Fruit fly (Drosophila melanogaster) whole organism, pupa: Measurements from ENCODE around the gene subdued.

Experiments used
- CG10348 ChIP-seq: fragments of 200-800 bp; sonication (Bioruptor generic); IDR thresholded peaks from 2 replicates; pipeline ENCODE4 v1.3.6; 2022; ENCODE audit warnings: missing biosample characterization, missing genetic modification characterization
- CG12605 ChIP-seq: fragments of 200-800 bp; sonication (Bioruptor generic); IDR thresholded peaks from 2 replicates; pipeline ENCODE4 v1.3.6; 2022; ENCODE audit warnings: missing biosample characterization, missing genetic modification characterization
- CG13204 ChIP-seq: fragments of 200-800 bp; sonication (Bioruptor generic); optimal IDR thresholded peaks from 2 replicates; lab custom pipeline; 2018; ENCODE audit warnings: missing biosample characterization, mild to moderate bottlenecking, missing genetic modification characterization, moderate library complexity
- CG17806 ChIP-seq: fragments of 200-800 bp; sonication (Bioruptor generic); optimal IDR thresholded peaks from 2 replicates; lab custom pipeline; 2018; ENCODE audit warnings: missing biosample characterization, mild to moderate bottlenecking, missing genetic modification characterization, moderate library complexity
- CG4496 ChIP-seq: fragments of 200-800 bp; sonication (Bioruptor generic); IDR thresholded peaks from 3 replicates; pipeline ENCODE4 v1.3.6; 2022; ENCODE audit warnings: missing biosample characterization, missing genetic modification characterization
- CG8159 ChIP-seq: fragments of 200-800 bp; sonication (Bioruptor generic); optimal IDR thresholded peaks from 3 replicates; lab custom pipeline; 2018; ENCODE audit warnings: missing biosample characterization, mild to moderate bottlenecking, missing genetic modification characterization, moderate library complexity
- CG8301 ChIP-seq: fragments of 200-800 bp; sonication (Bioruptor generic); optimal IDR thresholded peaks from 2 replicates; lab custom pipeline; 2018; ENCODE audit warnings: missing biosample characterization, mild to moderate bottlenecking, missing genetic modification characterization
- EcR ChIP-seq: fragments of 200-800 bp; sonication (Bioruptor generic); optimal IDR thresholded peaks from 3 replicates; lab custom pipeline; 2019; ENCODE audit warnings: missing biosample characterization, missing genetic modification characterization, mild to moderate bottlenecking, moderate library complexity, missing genetic modification reagents
- Ets98B ChIP-seq: fragments of 200-800 bp; sonication (Bioruptor generic); IDR thresholded peaks from 2 replicates; pipeline ENCODE4 v1.3.6; 2022; ENCODE audit warnings: missing biosample characterization, missing genetic modification characterization
- Pif1B ChIP-seq: fragments of 200-800 bp; sonication (Bioruptor generic); optimal IDR thresholded peaks from 3 replicates; lab custom pipeline; 2016; ENCODE audit warnings: missing biosample characterization, missing genetic modification characterization
- Snoo ChIP-seq: fragments of 200-800 bp; sonication (Bioruptor generic); optimal IDR thresholded peaks from 3 replicates; lab custom pipeline; 2017; ENCODE audit warnings: missing biosample characterization, mild to moderate bottlenecking, missing genetic modification characterization, inconsistent platforms
- fd96Ca ChIP-seq: fragments of 200-800 bp; sonication (Bioruptor generic); IDR thresholded peaks from 3 replicates; pipeline ENCODE4 v1.3.6; 2022; ENCODE audit warnings: missing biosample characterization, missing genetic modification characterization
- gl ChIP-seq: fragments of 200-800 bp; sonication (Bioruptor generic); optimal IDR thresholded peaks from 2 replicates; lab custom pipeline; 2018; ENCODE audit warnings: missing biosample characterization, mild to moderate bottlenecking, missing genetic modification characterization
- rn ChIP-seq: fragments of 200-800 bp; sonication (Bioruptor generic); IDR thresholded peaks from 2 replicates; pipeline ENCODE4 v1.3.6; 2022; ENCODE audit warnings: missing biosample characterization, missing genetic modification characterization

DNA sequence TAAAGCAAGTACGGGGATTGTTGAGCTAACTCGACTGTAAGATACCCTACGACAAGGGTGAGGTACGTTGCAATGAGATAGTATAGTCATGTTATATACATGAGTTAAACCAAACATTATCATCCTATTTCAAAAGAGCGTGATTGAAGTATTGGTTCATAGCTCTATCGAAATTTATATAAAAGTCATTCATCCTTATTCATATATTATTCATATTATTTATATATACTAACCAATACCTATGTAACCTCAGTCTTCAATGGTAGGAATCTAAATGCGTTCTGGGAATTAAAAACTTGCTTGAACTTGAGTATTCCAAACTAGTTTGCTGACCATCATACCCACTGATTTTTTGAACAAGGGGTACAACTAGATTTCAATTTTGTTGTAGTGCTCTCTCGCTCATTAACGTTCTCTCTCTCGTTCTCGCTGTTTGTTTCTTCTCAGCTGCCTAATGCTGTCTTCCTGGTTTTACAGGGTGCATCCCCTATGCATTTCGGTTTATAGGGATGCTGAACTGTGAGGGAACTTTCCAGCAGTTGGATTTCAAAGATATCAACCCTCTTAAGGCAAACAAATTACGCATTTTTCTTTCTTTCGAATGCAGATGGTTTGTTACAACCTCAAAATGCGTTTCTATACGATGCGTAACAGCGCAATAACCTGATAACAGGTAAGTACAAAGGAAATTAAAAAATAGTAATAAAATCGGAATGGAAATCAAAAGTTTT is 14.6 kb downstream of the subdued start:
- TF ChIP-seq rn (GFP tag; lab: Robert Waterston, UW), result no peak
- peak; percentile 18 for TF ChIP-seq CG17806 (tag; lab: Kevin White, UChicago)
- TF ChIP-seq CG13204, result no peak
- no peak for TF ChIP-seq Snoo
- TF ChIP-seq gl (tag; lab: Kevin White, UChicago), result no peak
- peak; percentile 68 for TF ChIP-seq CG8301 (tag; lab: Kevin White, UChicago)
- no peak for TF ChIP-seq EcR
- TF ChIP-seq fd96Ca (GFP tag; lab: Robert Waterston, UW), result no peak
- TF ChIP-seq CG12605 (GFP tag; lab: Robert Waterston, UW), result no peak
- TF ChIP-seq CG4496 (GFP tag; lab: Robert Waterston, UW), result no peak
- TF ChIP-seq CG8159, result peak; percentile 41
- TF ChIP-seq Pif1B (GFP tag; lab: Kevin White, UChicago), result no peak
- no peak for TF ChIP-seq CG10348 (GFP tag; lab: Robert Waterston, UW)
- TF ChIP-seq Ets98B (GFP tag; lab: Robert Waterston, UW), result no peak
